Worm (Caenorhabditis elegans) whole organism, L3 larva: ENCODE data around the gene ugt-48.

Source experiments
- R02D3.7 ChIP-seq: fragments of 150-350 bp; optimal IDR thresholded peaks from 2 replicates; lab custom pipeline; 2014; ENCODE audit warnings: missing biosample characterization, missing genetic modification characterization
- ZK546.5 ChIP-seq: sonication (generic microtip); optimal IDR thresholded peaks from 2 replicates; lab custom pipeline; 2017; ENCODE audit warnings: missing biosample characterization, missing genetic modification characterization
- aly-2 ChIP-seq: fragments of 150-350 bp; optimal IDR thresholded peaks from 2 replicates; lab custom pipeline; 2014; ENCODE audit warnings: missing biosample characterization, missing genetic modification characterization
- ama-1 ChIP-seq: fragments of 150-350 bp; optimal IDR thresholded peaks from 2 replicates; lab custom pipeline; 2018
- ceh-16 ChIP-seq: sonication (generic microtip); optimal IDR thresholded peaks from 2 replicates; lab custom pipeline; 2017; ENCODE audit warnings: missing biosample characterization, missing genetic modification characterization
- ceh-28 ChIP-seq: fragments of 150-350 bp; optimal IDR thresholded peaks from 2 replicates; lab custom pipeline; 2014; ENCODE audit warnings: missing biosample characterization, missing genetic modification reagents, missing genetic modification characterization
- ceh-82 ChIP-seq: fragments of 150-350 bp; optimal IDR thresholded peaks from 2 replicates; lab custom pipeline; 2014; ENCODE audit warnings: missing biosample characterization, missing genetic modification characterization
- daf-12 ChIP-seq: fragments of 150-350 bp; optimal IDR thresholded peaks from 2 replicates; lab custom pipeline; 2014; ENCODE audit warnings: missing biosample characterization, missing genetic modification reagents, missing genetic modification characterization
- egl-27 ChIP-seq: sonication (generic microtip); optimal IDR thresholded peaks from 4 replicates; lab custom pipeline; 2017; ENCODE audit warnings: missing biosample characterization, missing genetic modification reagents, missing genetic modification characterization
- egl-5 ChIP-seq: fragments of 150-350 bp; optimal IDR thresholded peaks from 2 replicates; lab custom pipeline; 2017; ENCODE audit warnings: missing biosample characterization, missing genetic modification reagents, missing genetic modification characterization, inconsistent platforms
- elt-2 ChIP-seq: sonication (generic microtip); optimal IDR thresholded peaks from 2 replicates; lab custom pipeline; 2016; ENCODE audit warnings: missing genetic modification reagents, mild to moderate bottlenecking, missing genetic modification characterization, missing compliant biosample characterization
- elt-3 ChIP-seq, 3 experiments: fragments of 150-350 bp in 1 of 3; sonication (generic microtip) in 2 of 3; optimal IDR thresholded peaks; 2 replicates in 2 of 3; 4 replicates in 1 of 3; lab custom pipeline; 2014 to 2017; ENCODE audit warnings: missing biosample characterization in 3 of 3, missing genetic modification characterization in 3 of 3
- eor-1 ChIP-seq, 2 experiments: fragments of 150-350 bp; optimal IDR thresholded peaks; 2 replicates each; lab custom pipeline; 2014 to 2018; ENCODE audit warnings: missing biosample characterization in 2 of 2, missing genetic modification characterization in 2 of 2
- fkh-10 ChIP-seq: sonication (generic microtip); optimal IDR thresholded peaks from 2 replicates; lab custom pipeline; 2017; ENCODE audit warnings: missing biosample characterization, missing genetic modification reagents, missing genetic modification characterization
- fos-1 ChIP-seq: fragments of 150-350 bp; optimal IDR thresholded peaks from 2 replicates; lab custom pipeline; 2014; ENCODE audit warnings: missing biosample characterization, missing genetic modification characterization
- hmg-11 ChIP-seq: sonication (generic microtip); optimal IDR thresholded peaks from 2 replicates; lab custom pipeline; 2016; ENCODE audit warnings: missing genetic modification characterization, missing compliant biosample characterization
- jun-1 ChIP-seq: fragments of 150-350 bp; optimal IDR thresholded peaks from 2 replicates; lab custom pipeline; 2014; ENCODE audit warnings: missing biosample characterization, missing genetic modification reagents, missing genetic modification characterization
- lin-15B ChIP-seq: fragments of 150-350 bp; optimal IDR thresholded peaks from 2 replicates; lab custom pipeline; 2014; ENCODE audit warnings: missing biosample characterization, missing genetic modification characterization
- lin-39 ChIP-seq: fragments of 150-350 bp; optimal IDR thresholded peaks from 2 replicates; lab custom pipeline; 2018; ENCODE audit warnings: missing biosample characterization, missing genetic modification reagents, missing genetic modification characterization
- lsy-12 ChIP-seq: sonication (generic microtip); optimal IDR thresholded peaks from 2 replicates; lab custom pipeline; 2016; ENCODE audit warnings: mild to moderate bottlenecking, missing genetic modification characterization, missing compliant biosample characterization
- nfya-1 ChIP-seq: sonication (generic microtip); optimal IDR thresholded peaks from 2 replicates; lab custom pipeline; 2017; ENCODE audit warnings: missing genetic modification characterization, mild to moderate bottlenecking, missing compliant biosample characterization, antibody characterized with exemption, moderate library complexity; ENCODE audit not compliant: insufficient read depth
- nhr-11 ChIP-seq: fragments of 150-350 bp; optimal IDR thresholded peaks from 2 replicates; lab custom pipeline; 2014; ENCODE audit warnings: missing biosample characterization, missing genetic modification characterization
- nhr-12 ChIP-seq: fragments of 150-350 bp; optimal IDR thresholded peaks from 2 replicates; lab custom pipeline; 2014; ENCODE audit warnings: missing biosample characterization, missing genetic modification characterization
- nhr-23 ChIP-seq: fragments of 150-350 bp; optimal IDR thresholded peaks from 2 replicates; lab custom pipeline; 2014; ENCODE audit warnings: missing biosample characterization, missing genetic modification reagents, missing genetic modification characterization
- nhr-237 ChIP-seq: fragments of 150-350 bp; optimal IDR thresholded peaks from 2 replicates; lab custom pipeline; 2014; ENCODE audit warnings: missing biosample characterization, missing genetic modification characterization
- nhr-25 ChIP-seq: sonication (generic microtip); optimal IDR thresholded peaks from 2 replicates; lab custom pipeline; 2017; ENCODE audit warnings: missing biosample characterization, missing genetic modification characterization
- nhr-28 ChIP-seq: fragments of 150-350 bp; optimal IDR thresholded peaks from 2 replicates; lab custom pipeline; 2014; ENCODE audit warnings: missing biosample characterization, missing genetic modification characterization
- nhr-43 ChIP-seq: sonication (generic microtip); optimal IDR thresholded peaks from 2 replicates; lab custom pipeline; 2016; ENCODE audit warnings: mild to moderate bottlenecking, missing genetic modification characterization, missing compliant biosample characterization; ENCODE audit not compliant: poor library complexity, severe bottlenecking
- nhr-67 ChIP-seq: fragments of 150-350 bp; optimal IDR thresholded peaks from 2 replicates; lab custom pipeline; 2014; ENCODE audit warnings: missing biosample characterization, missing genetic modification characterization
- nhr-76 ChIP-seq: fragments of 150-350 bp; sonication (generic microtip); optimal IDR thresholded peaks from 5 replicates; lab custom pipeline; 2014; ENCODE audit warnings: missing biosample characterization, missing genetic modification characterization
- nhr-77 ChIP-seq: fragments of 150-350 bp; optimal IDR thresholded peaks from 2 replicates; lab custom pipeline; 2014; ENCODE audit warnings: missing biosample characterization, missing genetic modification characterization
- pha-4 ChIP-seq: fragments of 150-350 bp; optimal IDR thresholded peaks from 2 replicates; lab custom pipeline; 2014; ENCODE audit warnings: missing biosample characterization, missing genetic modification reagents, missing genetic modification characterization
- sea-2 ChIP-seq: fragments of 150-350 bp; sonication (generic microtip); optimal IDR thresholded peaks from 4 replicates; lab custom pipeline; 2014; ENCODE audit warnings: missing biosample characterization, missing genetic modification reagents, missing genetic modification characterization
- skn-1 ChIP-seq: fragments of 150-350 bp; optimal IDR thresholded peaks from 2 replicates; lab custom pipeline; 2014; ENCODE audit warnings: missing biosample characterization, missing genetic modification characterization
- snpc-4 ChIP-seq: fragments of 150-350 bp; optimal IDR thresholded peaks from 2 replicates; lab custom pipeline; 2014; ENCODE audit warnings: missing biosample characterization, missing genetic modification characterization
- unc-39 ChIP-seq: sonication (generic microtip); optimal IDR thresholded peaks from 4 replicates; lab custom pipeline; 2017; ENCODE audit warnings: missing biosample characterization, missing genetic modification characterization
- unc-62 ChIP-seq: fragments of 150-350 bp; sonication (generic microtip); optimal IDR thresholded peaks from 4 replicates; lab custom pipeline; 2014; ENCODE audit warnings: missing biosample characterization, missing genetic modification reagents, missing genetic modification characterization
- zag-1 ChIP-seq: fragments of 150-350 bp; optimal IDR thresholded peaks from 2 replicates; lab custom pipeline; 2014; ENCODE audit warnings: missing biosample characterization, missing genetic modification characterization
- ztf-11 ChIP-seq: fragments of 150-350 bp; optimal IDR thresholded peaks from 2 replicates; lab custom pipeline; 2014; ENCODE audit warnings: missing biosample characterization, missing genetic modification characterization
- ztf-4 ChIP-seq: fragments of 150-350 bp; optimal IDR thresholded peaks from 2 replicates; lab custom pipeline; 2014; ENCODE audit warnings: missing biosample characterization, missing genetic modification characterization

Gene ugt-48

ce11 chrV:5584293-5584776, 36.5 kb upstream of the ugt-48 start, which contains the start of gene pas-6:
TSS of gene pas-6 (minus strand) at chrV:5584343.
- TF ChIP-seq aly-2 (tag; lab: Kevin White, UChicago): no peak
- no peak for TF ChIP-seq hmg-11 (tag; lab: Kevin White, UChicago)
- peak; percentile 46 for TF ChIP-seq pha-4 (tag; lab: Kevin White, UChicago)
- TF ChIP-seq ceh-82 (tag; lab: Kevin White, UChicago): no peak
- no peak for TF ChIP-seq ztf-4 (tag; lab: Kevin White, UChicago)
- peak; percentile 23 for TF ChIP-seq egl-5 (tag; lab: Kevin White, UChicago)
- TF ChIP-seq lin-15B (tag; lab: Kevin White, UChicago): peak; percentile 29
- peak; percentile 15 for TF ChIP-seq snpc-4
- TF ChIP-seq skn-1: peak; percentile 72
- TF ChIP-seq nfya-1 (tag; lab: Kevin White, UChicago): peak; percentile 79
- TF ChIP-seq ZK546.5 (tag; lab: Kevin White, UChicago): no peak
- TF ChIP-seq nhr-11 (tag; lab: Kevin White, UChicago): no peak

- TF ChIP-seq fos-1: no peak
- peak; percentile 71 for TF ChIP-seq lin-39 (tag; lab: Kevin White, UChicago)
- TF ChIP-seq nhr-12 (tag; lab: Kevin White, UChicago): no peak
- TF ChIP-seq nfya-1 (tag; lab: Kevin White, UChicago): peak; percentile 9
- peak; percentile 46 for TF ChIP-seq ama-1 (lab: Kevin White, UChicago)
Measured at ce11 chrV:5582860-5583259, 35.0 kb upstream of the ugt-48 start.

- peak; percentile 48 for TF ChIP-seq nfya-1 (tag; lab: Kevin White, UChicago)
- TF ChIP-seq sea-2 (GFP tag; lab: Kevin White, UChicago): no peak
- TF ChIP-seq nhr-237 (tag; lab: Kevin White, UChicago): no peak
- no peak for TF ChIP-seq elt-3 (tag; optimal IDR thresholded peaks at IDR 0.05; lab: Kevin White, UChicago)
- TF ChIP-seq nhr-25 (tag; lab: Kevin White, UChicago): no peak
- TF ChIP-seq elt-2: no peak
- TF ChIP-seq hmg-11 (tag; lab: Kevin White, UChicago): peak; percentile 16
- TF ChIP-seq nhr-67: no peak
- TF ChIP-seq nhr-12 (tag; lab: Kevin White, UChicago): no peak
- TF ChIP-seq ceh-82 (tag; lab: Kevin White, UChicago): no peak
Measured at ce11 chrV:5582308-5582707, 34.4 kb upstream of the ugt-48 start.

- TF ChIP-seq nhr-77 (tag; lab: Kevin White, UChicago) (no peak), fkh-10 (GFP tag; lab: Kevin White, UChicago) (no peak), ama-1 (lab: Kevin White, UChicago) (no peak), unc-39 (tag; lab: Kevin White, UChicago) (no peak), egl-5 (tag; lab: Kevin White, UChicago) (no peak), elt-2 (no peak)
Measured at ce11 chrV:5581312-5581711, 33.5 kb upstream of the ugt-48 start, which contains the start of gene klc-2. TSS of gene klc-2 (minus strand) at chrV:5581412.

ce11 chrV:5580517-5580916, 32.7 kb upstream of the ugt-48 start:
- TF ChIP-seq ama-1 (lab: Kevin White, UChicago): peak; percentile 48
- TF ChIP-seq nhr-43 (tag; lab: Kevin White, UChicago): peak; percentile 30
- no peak for TF ChIP-seq nhr-237 (tag; lab: Kevin White, UChicago)
- TF ChIP-seq ceh-82 (tag; lab: Kevin White, UChicago): no peak
- TF ChIP-seq nhr-11 (tag; lab: Kevin White, UChicago): peak; percentile 19
- no peak for TF ChIP-seq jun-1 (tag; lab: Kevin White, UChicago)
- TF ChIP-seq lin-15B (tag; lab: Kevin White, UChicago): peak; percentile 37
- peak; percentile 65 for TF ChIP-seq snpc-4
- no peak for TF ChIP-seq nhr-12 (tag; lab: Kevin White, UChicago)
- peak; percentile 45 for TF ChIP-seq nhr-25 (tag; lab: Kevin White, UChicago)
- TF ChIP-seq pha-4 (tag; lab: Kevin White, UChicago): peak; percentile 50
- no peak for TF ChIP-seq eor-1 (tag; optimal IDR thresholded peaks at IDR 0.05; lab: Kevin White, UChicago)
- no peak for TF ChIP-seq sea-2 (GFP tag; lab: Kevin White, UChicago)
- no peak for TF ChIP-seq nhr-28 (tag; lab: Kevin White, UChicago)
- no peak for TF ChIP-seq R02D3.7 (tag; lab: Kevin White, UChicago)
- peak; percentile 40 for TF ChIP-seq lsy-12
- TF ChIP-seq ztf-11 (tag; lab: Kevin White, UChicago): no peak
- TF ChIP-seq nhr-76 (tag; lab: Kevin White, UChicago): no peak
- TF ChIP-seq egl-27 (tag; lab: Kevin White, UChicago): no peak
- peak; percentile 92 for TF ChIP-seq nfya-1 (tag; lab: Kevin White, UChicago)
- TF ChIP-seq daf-12 (tag; lab: Kevin White, UChicago): no peak
- peak; percentile 82 for TF ChIP-seq ceh-28 (tag; lab: Kevin White, UChicago)
- peak; percentile 30 for TF ChIP-seq elt-2
- TF ChIP-seq nhr-77 (tag; lab: Kevin White, UChicago): no peak
- no peak for TF ChIP-seq ceh-16
- no peak for TF ChIP-seq unc-62 (GFP tag; lab: Kevin White, UChicago)
- TF ChIP-seq nhr-23 (tag; lab: Kevin White, UChicago): peak; percentile 47
- peak; percentile 84 for TF ChIP-seq hmg-11 (tag; lab: Kevin White, UChicago)
- no peak for TF ChIP-seq nhr-67
- no peak for TF ChIP-seq zag-1 (tag; lab: Kevin White, UChicago)
- no peak for TF ChIP-seq ztf-4 (tag; lab: Kevin White, UChicago)
- no peak for TF ChIP-seq fkh-10 (GFP tag; lab: Kevin White, UChicago)
- peak; percentile 43 for TF ChIP-seq lin-39 (tag; lab: Kevin White, UChicago)
- TF ChIP-seq skn-1: no peak
- no peak for TF ChIP-seq ZK546.5 (tag; lab: Kevin White, UChicago)
